Fruit fly (Drosophila melanogaster): ENCODE results near the gene Prosbeta2.

The Prosbeta2 gene

dm6 chr3L:14960549-14960948 is 39.2 kb upstream of the Prosbeta2 start:
- no peak for TF ChIP-seq toe (GFP tag; optimal IDR thresholded peaks at IDR 0.05)
- TF ChIP-seq ovo (GFP tag; optimal IDR thresholded peaks at IDR 0.05) = no peak
- no peak for TF ChIP-seq CG7045 (GFP tag; optimal IDR thresholded peaks at IDR 0.05)
- TF ChIP-seq Hr96 (GFP tag; optimal IDR thresholded peaks at IDR 0.05) = no peak

DNA sequence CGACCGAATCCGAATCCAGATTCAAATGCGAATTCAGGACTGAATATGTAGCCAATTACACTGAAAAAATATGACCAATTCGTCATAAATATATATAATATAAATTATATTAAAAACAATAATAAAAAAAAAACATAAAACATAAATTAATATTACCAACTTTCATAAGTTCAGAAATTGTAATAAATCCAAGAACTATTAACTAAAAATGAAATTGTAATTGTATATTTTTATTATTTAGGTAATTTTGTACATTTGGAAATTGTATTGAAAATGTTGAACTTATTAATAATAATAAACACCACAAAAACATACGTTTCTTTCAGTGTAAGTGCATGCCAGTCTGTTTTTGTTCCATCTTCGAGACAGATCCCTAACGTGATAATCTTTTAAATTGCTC is 38.7 kb upstream of the Prosbeta2 start:
- TF ChIP-seq CG7101 (tag; optimal IDR thresholded peaks at IDR 0.05) = no peak
- TF ChIP-seq CG7045 (GFP tag; optimal IDR thresholded peaks at IDR 0.05) = no peak
- no peak for TF ChIP-seq CG5204 (GFP tag; optimal IDR thresholded peaks at IDR 0.05)
- no peak for TF ChIP-seq CG1620 (GFP tag; optimal IDR thresholded peaks at IDR 0.05)
- no peak for TF ChIP-seq CG33017 (tag; optimal IDR thresholded peaks at IDR 0.05)
- no peak for TF ChIP-seq Hr96 (GFP tag; optimal IDR thresholded peaks at IDR 0.05)
- TF ChIP-seq ovo (GFP tag; optimal IDR thresholded peaks at IDR 0.05) = no peak
- TF ChIP-seq tj (GFP tag; optimal IDR thresholded peaks at IDR 0.05) = no peak
- TF ChIP-seq CG14711 (tag; optimal IDR thresholded peaks at IDR 0.05) = no peak
- TF ChIP-seq toe (GFP tag; optimal IDR thresholded peaks at IDR 0.05) = no peak
- no peak for TF ChIP-seq CG11617 (GFP tag; optimal IDR thresholded peaks at IDR 0.05)
- no peak for TF ChIP-seq pad (GFP tag; optimal IDR thresholded peaks at IDR 0.05)

DNA sequence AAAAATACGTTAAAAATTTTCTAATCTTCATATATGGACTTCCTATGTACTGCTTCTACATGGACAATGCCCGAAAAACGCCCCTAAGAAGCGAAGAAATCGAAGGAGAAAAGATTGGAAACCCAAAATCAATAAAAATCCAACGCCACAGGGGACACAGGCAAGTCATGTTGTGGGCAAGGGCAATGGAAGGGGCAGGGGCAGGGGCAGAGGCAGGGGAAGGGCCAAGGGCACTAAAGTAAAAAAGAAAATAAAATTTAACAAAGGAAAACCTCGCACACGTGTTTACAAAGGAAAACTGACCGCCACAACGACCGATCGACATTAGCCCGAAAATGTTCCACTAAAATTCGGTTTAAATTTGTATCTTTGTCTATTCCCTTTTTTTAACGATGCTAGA is 37.0 kb upstream of the Prosbeta2 start:
- TF ChIP-seq cic (GFP tag; optimal IDR thresholded peaks at IDR 0.05) (no peak), tj (GFP tag; optimal IDR thresholded peaks at IDR 0.05) (no peak), cnc (optimal IDR thresholded peaks at IDR 0.05) (no peak), CG7101 (tag; optimal IDR thresholded peaks at IDR 0.05) (no peak), ovo (GFP tag; optimal IDR thresholded peaks at IDR 0.05) (no peak), bab1 (GFP tag; optimal IDR thresholded peaks at IDR 0.05) (no peak), CG33017 (tag; optimal IDR thresholded peaks at IDR 0.05) (no peak), kay (GFP tag; ENCODE audit: borderline replicate concordance) (no peak), CG5204 (GFP tag; optimal IDR thresholded peaks at IDR 0.05) (no peak), Crg-1 (GFP tag; optimal IDR thresholded peaks at IDR 0.05) (no peak)

DNA sequence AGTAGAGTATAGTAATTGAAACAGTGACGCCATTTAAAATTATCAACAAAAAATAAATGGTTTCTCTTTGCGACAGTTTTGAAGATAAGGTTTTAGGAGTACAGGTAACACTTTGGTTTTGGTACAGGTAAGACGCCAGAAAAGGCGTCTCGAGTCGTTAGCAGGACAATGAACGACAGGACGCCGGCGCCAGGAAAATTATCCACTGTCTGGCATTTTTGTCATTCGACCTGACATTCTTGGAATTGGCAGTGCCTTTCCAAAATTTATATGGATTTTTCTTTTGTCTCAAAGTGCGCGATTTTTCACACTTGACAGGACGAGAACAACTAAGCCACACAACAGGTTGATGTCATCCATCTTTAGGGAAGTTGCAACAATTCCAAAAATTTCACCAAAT is 34.9 kb upstream of the Prosbeta2 start:
- TF ChIP-seq kay (GFP tag; ENCODE audit: borderline replicate concordance) (no peak), CG12768 (GFP tag; optimal IDR thresholded peaks at IDR 0.05) (no peak), CG7045 (GFP tag; optimal IDR thresholded peaks at IDR 0.05) (no peak), pad (GFP tag; optimal IDR thresholded peaks at IDR 0.05) (no peak), cnc (optimal IDR thresholded peaks at IDR 0.05) (no peak), ovo (GFP tag; optimal IDR thresholded peaks at IDR 0.05) (no peak), Crg-1 (GFP tag; optimal IDR thresholded peaks at IDR 0.05) (no peak), toe (GFP tag; optimal IDR thresholded peaks at IDR 0.05) (no peak), CG33017 (tag; optimal IDR thresholded peaks at IDR 0.05) (no peak), Hr96 (GFP tag; optimal IDR thresholded peaks at IDR 0.05) (no peak), bab1 (GFP tag; optimal IDR thresholded peaks at IDR 0.05) (no peak), tj (GFP tag; optimal IDR thresholded peaks at IDR 0.05) (no peak)

- TF ChIP-seq CG7101 (tag; optimal IDR thresholded peaks at IDR 0.05) = no peak
- TF ChIP-seq tj (GFP tag; optimal IDR thresholded peaks at IDR 0.05) = no peak
- no peak for TF ChIP-seq CG14711 (tag; optimal IDR thresholded peaks at IDR 0.05)
- no peak for TF ChIP-seq CG1620 (GFP tag; optimal IDR thresholded peaks at IDR 0.05)
- no peak for TF ChIP-seq CG5204 (GFP tag; optimal IDR thresholded peaks at IDR 0.05)
- TF ChIP-seq kay (GFP tag; ENCODE audit: borderline replicate concordance) = no peak
- TF ChIP-seq CG7045 (GFP tag; optimal IDR thresholded peaks at IDR 0.05) = no peak
- no peak for TF ChIP-seq Mnt (GFP tag; optimal IDR thresholded peaks at IDR 0.05)
- TF ChIP-seq toe (GFP tag; optimal IDR thresholded peaks at IDR 0.05) = no peak
- no peak for TF ChIP-seq pad (GFP tag; optimal IDR thresholded peaks at IDR 0.05)
- no peak for TF ChIP-seq CG11617 (GFP tag; optimal IDR thresholded peaks at IDR 0.05)
- no peak for TF ChIP-seq cic (GFP tag; optimal IDR thresholded peaks at IDR 0.05)
- TF ChIP-seq CG33017 (tag; optimal IDR thresholded peaks at IDR 0.05) = no peak
- no peak for TF ChIP-seq Crg-1 (GFP tag; optimal IDR thresholded peaks at IDR 0.05)
- TF ChIP-seq CG12768 (GFP tag; optimal IDR thresholded peaks at IDR 0.05) = no peak
- TF ChIP-seq Hr96 (GFP tag; optimal IDR thresholded peaks at IDR 0.05) = no peak
- no peak for TF ChIP-seq bab1 (GFP tag; optimal IDR thresholded peaks at IDR 0.05)
- TF ChIP-seq ovo (GFP tag; optimal IDR thresholded peaks at IDR 0.05) = no peak
- TF ChIP-seq Clk (GFP tag; optimal IDR thresholded peaks at IDR 0.05) = no peak
- TF ChIP-seq cnc (optimal IDR thresholded peaks at IDR 0.05) = no peak
Measured at dm6 chr3L:14966199-14966858, 33.4 kb upstream of the Prosbeta2 start.

dm6 chr3L:14967691-14968538 is 31.8 kb upstream of the Prosbeta2 start:
- TF ChIP-seq CG7045 (GFP tag; optimal IDR thresholded peaks at IDR 0.05) = no peak
- TF ChIP-seq cnc (optimal IDR thresholded peaks at IDR 0.05) = no peak
- TF ChIP-seq kay (GFP tag; ENCODE audit: borderline replicate concordance) = no peak
- TF ChIP-seq pad (GFP tag; optimal IDR thresholded peaks at IDR 0.05) = no peak
- no peak for TF ChIP-seq CG33017 (tag; optimal IDR thresholded peaks at IDR 0.05)
- no peak for TF ChIP-seq CG11617 (GFP tag; optimal IDR thresholded peaks at IDR 0.05)
- TF ChIP-seq bab1 (GFP tag; optimal IDR thresholded peaks at IDR 0.05) = no peak
- TF ChIP-seq tj (GFP tag; optimal IDR thresholded peaks at IDR 0.05) = no peak
- TF ChIP-seq toe (GFP tag; optimal IDR thresholded peaks at IDR 0.05) = no peak
- TF ChIP-seq CG12768 (GFP tag; optimal IDR thresholded peaks at IDR 0.05) = no peak
- no peak for TF ChIP-seq Crg-1 (GFP tag; optimal IDR thresholded peaks at IDR 0.05)
- no peak for TF ChIP-seq CG1620 (GFP tag; optimal IDR thresholded peaks at IDR 0.05)
- no peak for TF ChIP-seq CG7101 (tag; optimal IDR thresholded peaks at IDR 0.05)
- no peak for TF ChIP-seq cic (GFP tag; optimal IDR thresholded peaks at IDR 0.05)

Measured in whole organism, adult.